Worm (Caenorhabditis elegans) whole organism, L3 larva: Measurements from ENCODE around the gene Y57A10A.8.

Experiments used
- ZK546.5 ChIP-seq: sonication (generic microtip); optimal IDR thresholded peaks from 2 replicates; lab custom pipeline; 2017; ENCODE audit warnings: missing biosample characterization, missing genetic modification characterization
- aly-2 ChIP-seq: fragments of 150-350 bp; optimal IDR thresholded peaks from 2 replicates; lab custom pipeline; 2014; ENCODE audit warnings: missing biosample characterization, missing genetic modification characterization
- ceh-16 ChIP-seq: sonication (generic microtip); optimal IDR thresholded peaks from 2 replicates; lab custom pipeline; 2017; ENCODE audit warnings: missing biosample characterization, missing genetic modification characterization
- ceh-28 ChIP-seq: fragments of 150-350 bp; optimal IDR thresholded peaks from 2 replicates; lab custom pipeline; 2014; ENCODE audit warnings: missing biosample characterization, missing genetic modification reagents, missing genetic modification characterization
- ceh-82 ChIP-seq: fragments of 150-350 bp; optimal IDR thresholded peaks from 2 replicates; lab custom pipeline; 2014; ENCODE audit warnings: missing biosample characterization, missing genetic modification characterization
- ceh-9 ChIP-seq: sonication (generic microtip); optimal IDR thresholded peaks from 2 replicates; lab custom pipeline; 2018; ENCODE audit warnings: missing biosample characterization, missing genetic modification characterization
- egl-27 ChIP-seq: sonication (generic microtip); optimal IDR thresholded peaks from 4 replicates; lab custom pipeline; 2017; ENCODE audit warnings: missing biosample characterization, missing genetic modification reagents, missing genetic modification characterization
- egl-5 ChIP-seq: fragments of 150-350 bp; optimal IDR thresholded peaks from 2 replicates; lab custom pipeline; 2017; ENCODE audit warnings: missing biosample characterization, missing genetic modification reagents, missing genetic modification characterization, inconsistent platforms
- elt-1 ChIP-seq: fragments of 150-350 bp; optimal IDR thresholded peaks from 2 replicates; lab custom pipeline; 2014; ENCODE audit warnings: missing biosample characterization, missing genetic modification characterization
- elt-2 ChIP-seq: sonication (generic microtip); optimal IDR thresholded peaks from 2 replicates; lab custom pipeline; 2016; ENCODE audit warnings: missing genetic modification reagents, mild to moderate bottlenecking, missing genetic modification characterization, missing compliant biosample characterization
- elt-3 ChIP-seq, 3 experiments: fragments of 150-350 bp in 1 of 3; sonication (generic microtip) in 2 of 3; optimal IDR thresholded peaks; 2 replicates in 2 of 3; 4 replicates in 1 of 3; lab custom pipeline; 2014 to 2017; ENCODE audit warnings: missing biosample characterization in 3 of 3, missing genetic modification characterization in 3 of 3
- eor-1 ChIP-seq, 2 experiments: fragments of 150-350 bp; optimal IDR thresholded peaks; 2 replicates each; lab custom pipeline; 2014 to 2018; ENCODE audit warnings: missing biosample characterization in 2 of 2, missing genetic modification characterization in 2 of 2
- fkh-10 ChIP-seq: sonication (generic microtip); optimal IDR thresholded peaks from 2 replicates; lab custom pipeline; 2017; ENCODE audit warnings: missing biosample characterization, missing genetic modification reagents, missing genetic modification characterization
- fkh-2 ChIP-seq: fragments of 150-350 bp; optimal IDR thresholded peaks from 2 replicates; lab custom pipeline; 2014; ENCODE audit warnings: missing biosample characterization, missing genetic modification reagents, missing genetic modification characterization
- fos-1 ChIP-seq: fragments of 150-350 bp; optimal IDR thresholded peaks from 2 replicates; lab custom pipeline; 2014; ENCODE audit warnings: missing biosample characterization, missing genetic modification characterization
- hmg-11 ChIP-seq: sonication (generic microtip); optimal IDR thresholded peaks from 2 replicates; lab custom pipeline; 2016; ENCODE audit warnings: missing genetic modification characterization, missing compliant biosample characterization
- jun-1 ChIP-seq: fragments of 150-350 bp; optimal IDR thresholded peaks from 2 replicates; lab custom pipeline; 2014; ENCODE audit warnings: missing biosample characterization, missing genetic modification reagents, missing genetic modification characterization
- lin-15B ChIP-seq: fragments of 150-350 bp; optimal IDR thresholded peaks from 2 replicates; lab custom pipeline; 2014; ENCODE audit warnings: missing biosample characterization, missing genetic modification characterization
- lin-39 ChIP-seq: fragments of 150-350 bp; optimal IDR thresholded peaks from 2 replicates; lab custom pipeline; 2018; ENCODE audit warnings: missing biosample characterization, missing genetic modification reagents, missing genetic modification characterization
- lsy-12 ChIP-seq: sonication (generic microtip); optimal IDR thresholded peaks from 2 replicates; lab custom pipeline; 2016; ENCODE audit warnings: mild to moderate bottlenecking, missing genetic modification characterization, missing compliant biosample characterization
- mdl-1 ChIP-seq: fragments of 150-350 bp; optimal IDR thresholded peaks from 2 replicates; lab custom pipeline; 2014; ENCODE audit warnings: missing biosample characterization, missing genetic modification characterization
- mml-1 ChIP-seq: fragments of 150-350 bp; sonication (generic microtip); optimal IDR thresholded peaks from 3 replicates; lab custom pipeline; 2014; ENCODE audit warnings: missing biosample characterization, missing genetic modification characterization
- nfya-1 ChIP-seq: sonication (generic microtip); optimal IDR thresholded peaks from 2 replicates; lab custom pipeline; 2017; ENCODE audit warnings: missing genetic modification characterization, mild to moderate bottlenecking, missing compliant biosample characterization, antibody characterized with exemption, moderate library complexity; ENCODE audit not compliant: insufficient read depth
- nhr-11 ChIP-seq: fragments of 150-350 bp; optimal IDR thresholded peaks from 2 replicates; lab custom pipeline; 2014; ENCODE audit warnings: missing biosample characterization, missing genetic modification characterization
- nhr-23 ChIP-seq: fragments of 150-350 bp; optimal IDR thresholded peaks from 2 replicates; lab custom pipeline; 2014; ENCODE audit warnings: missing biosample characterization, missing genetic modification reagents, missing genetic modification characterization
- nhr-237 ChIP-seq: fragments of 150-350 bp; optimal IDR thresholded peaks from 2 replicates; lab custom pipeline; 2014; ENCODE audit warnings: missing biosample characterization, missing genetic modification characterization
- nhr-25 ChIP-seq: sonication (generic microtip); optimal IDR thresholded peaks from 2 replicates; lab custom pipeline; 2017; ENCODE audit warnings: missing biosample characterization, missing genetic modification characterization
- nhr-28 ChIP-seq: fragments of 150-350 bp; optimal IDR thresholded peaks from 2 replicates; lab custom pipeline; 2014; ENCODE audit warnings: missing biosample characterization, missing genetic modification characterization
- nhr-67 ChIP-seq: fragments of 150-350 bp; optimal IDR thresholded peaks from 2 replicates; lab custom pipeline; 2014; ENCODE audit warnings: missing biosample characterization, missing genetic modification characterization
- nhr-76 ChIP-seq: fragments of 150-350 bp; sonication (generic microtip); optimal IDR thresholded peaks from 5 replicates; lab custom pipeline; 2014; ENCODE audit warnings: missing biosample characterization, missing genetic modification characterization
- nhr-77 ChIP-seq: fragments of 150-350 bp; optimal IDR thresholded peaks from 2 replicates; lab custom pipeline; 2014; ENCODE audit warnings: missing biosample characterization, missing genetic modification characterization
- pha-4 ChIP-seq: fragments of 150-350 bp; optimal IDR thresholded peaks from 2 replicates; lab custom pipeline; 2014; ENCODE audit warnings: missing biosample characterization, missing genetic modification reagents, missing genetic modification characterization
- skn-1 ChIP-seq: fragments of 150-350 bp; optimal IDR thresholded peaks from 2 replicates; lab custom pipeline; 2014; ENCODE audit warnings: missing biosample characterization, missing genetic modification characterization
- tbx-2 ChIP-seq: sonication (generic microtip); optimal IDR thresholded peaks from 2 replicates; lab custom pipeline; 2016; ENCODE audit warnings: mild to moderate bottlenecking, missing genetic modification characterization, missing compliant biosample characterization
- unc-39 ChIP-seq: sonication (generic microtip); optimal IDR thresholded peaks from 4 replicates; lab custom pipeline; 2017; ENCODE audit warnings: missing biosample characterization, missing genetic modification characterization
- unc-62 ChIP-seq: fragments of 150-350 bp; sonication (generic microtip); optimal IDR thresholded peaks from 4 replicates; lab custom pipeline; 2014; ENCODE audit warnings: missing biosample characterization, missing genetic modification reagents, missing genetic modification characterization
- zag-1 ChIP-seq: fragments of 150-350 bp; optimal IDR thresholded peaks from 2 replicates; lab custom pipeline; 2014; ENCODE audit warnings: missing biosample characterization, missing genetic modification characterization
- ztf-11 ChIP-seq: fragments of 150-350 bp; optimal IDR thresholded peaks from 2 replicates; lab custom pipeline; 2014; ENCODE audit warnings: missing biosample characterization, missing genetic modification characterization
- ztf-4 ChIP-seq: fragments of 150-350 bp; optimal IDR thresholded peaks from 2 replicates; lab custom pipeline; 2014; ENCODE audit warnings: missing biosample characterization, missing genetic modification characterization

Y57A10A.8 gene

ce11 chrII:12202921-12203320 lies 38.3 kb downstream of the Y57A10A.8 start, which contains the start of gene aqp-12:
TSS of gene aqp-12 (plus strand) at chrII:12203221.
- TF ChIP-seq elt-1 (tag; lab: Kevin White, UChicago) (no peak), mml-1 (tag; lab: Kevin White, UChicago) (no peak), ztf-11 (tag; lab: Kevin White, UChicago) (no peak), mdl-1 (tag; lab: Kevin White, UChicago) (no peak), nhr-77 (no peak), ceh-16 (tag; lab: Kevin White, UChicago) (no peak), unc-39 (tag; lab: Kevin White, UChicago) (no peak), nhr-23 (tag; lab: Kevin White, UChicago) (no peak), ceh-9 (no peak), ceh-82 (tag; lab: Kevin White, UChicago) (no peak), skn-1 (no peak), jun-1 (tag; lab: Kevin White, UChicago) (no peak), lsy-12 (tag; lab: Kevin White, UChicago) (no peak), tbx-2 (tag; lab: Kevin White, UChicago) (no peak), zag-1 (tag; lab: Kevin White, UChicago) (no peak)

- peak; percentile 91 for TF ChIP-seq nfya-1 (tag; lab: Kevin White, UChicago)
- TF ChIP-seq nhr-11 (tag; lab: Kevin White, UChicago), result no peak
- TF ChIP-seq, all 47 proteins: peak for 1
These were observed 40.0 kb downstream of the Y57A10A.8 start for ce11 chrII:12204617-12205016.

- no peak for TF ChIP-seq nhr-25 (tag; lab: Kevin White, UChicago)
- peak; percentile 21 for TF ChIP-seq ceh-28 (tag; lab: Kevin White, UChicago)
- no peak for TF ChIP-seq eor-1 (tag; optimal IDR thresholded peaks at IDR 0.05; lab: Kevin White, UChicago)
- TF ChIP-seq elt-1 (tag; lab: Kevin White, UChicago), result no peak
These were observed 44.1 kb downstream of the Y57A10A.8 start for ce11 chrII:12208741-12209140.

- TF ChIP-seq elt-1 (tag; lab: Kevin White, UChicago) (no peak), elt-3 (tag; optimal IDR thresholded peaks at IDR 0.05; lab: Kevin White, UChicago) (no peak), ceh-16 (tag; lab: Kevin White, UChicago) (no peak), egl-27 (tag; lab: Kevin White, UChicago) (no peak), fkh-10 (GFP tag; lab: Kevin White, UChicago) (no peak), mdl-1 (tag; lab: Kevin White, UChicago) (no peak), lin-15B (tag; lab: Kevin White, UChicago) (no peak), fkh-2 (no peak), pha-4 (tag; lab: Kevin White, UChicago) (no peak), egl-5 (tag; lab: Kevin White, UChicago) (no peak), nfya-1 (tag; lab: Kevin White, UChicago) (no peak), lin-39 (tag; lab: Kevin White, UChicago) (no peak), fos-1 (no peak), unc-62 (GFP tag; lab: Kevin White, UChicago) (no peak), mml-1 (tag; lab: Kevin White, UChicago) (no peak), elt-2 (tag; lab: Kevin White, UChicago) (no peak), ztf-4 (tag; lab: Kevin White, UChicago) (no peak), nhr-76 (tag; lab: Kevin White, UChicago) (no peak), eor-1 (tag; optimal IDR thresholded peaks at IDR 0.05; lab: Kevin White, UChicago) (no peak), nhr-67 (tag; lab: Kevin White, UChicago) (no peak)
These were observed 47.1 kb downstream of the Y57A10A.8 start for ce11 chrII:12211652-12212245.

ce11 chrII:12214562-12214961 lies 49.9 kb downstream of the Y57A10A.8 start:
- TF ChIP-seq nhr-28 (tag; lab: Kevin White, UChicago), result no peak
- no peak for TF ChIP-seq nhr-237 (tag; lab: Kevin White, UChicago)
- TF ChIP-seq fos-1, result no peak
- TF ChIP-seq mml-1 (tag; lab: Kevin White, UChicago), result no peak
- TF ChIP-seq aly-2 (tag; lab: Kevin White, UChicago), result no peak
- TF ChIP-seq nhr-11 (tag; lab: Kevin White, UChicago), result no peak
- TF ChIP-seq mdl-1 (tag; lab: Kevin White, UChicago), result no peak
- no peak for TF ChIP-seq nhr-67 (tag; lab: Kevin White, UChicago)
- no peak for TF ChIP-seq nfya-1 (tag; lab: Kevin White, UChicago)
- TF ChIP-seq pha-4 (tag; lab: Kevin White, UChicago), result no peak
- TF ChIP-seq eor-1 (tag; optimal IDR thresholded peaks at IDR 0.05; lab: Kevin White, UChicago), result no peak
- TF ChIP-seq ceh-82 (tag; lab: Kevin White, UChicago), result no peak
- no peak for TF ChIP-seq egl-27 (tag; lab: Kevin White, UChicago)
- no peak for TF ChIP-seq ZK546.5 (tag; lab: Kevin White, UChicago)
- no peak for TF ChIP-seq hmg-11 (tag; lab: Kevin White, UChicago)
- TF ChIP-seq nhr-77, result no peak
- no peak for TF ChIP-seq egl-5 (tag; lab: Kevin White, UChicago)
